Worm (Caenorhabditis elegans) whole organism, young adult: ENCODE results near the gene mlt-3.

Source experiments
- B0019.2 ChIP-seq: fragments of 200-800 bp; sonication (Bioruptor generic); conservative IDR thresholded peaks from 2 replicates; pipeline ENCODE4 v1.3.6; 2022; ENCODE audit warnings: missing genetic modification reagents, missing genetic modification characterization, missing compliant biosample characterization
- F10E7.11 ChIP-seq: sonication (generic microtip); optimal IDR thresholded peaks from 2 replicates; lab custom pipeline; 2017; ENCODE audit warnings: mild to moderate bottlenecking, missing genetic modification characterization, moderate library complexity, missing compliant biosample characterization
- F22D6.2 ChIP-seq: sonication (generic microtip); optimal IDR thresholded peaks from 2 replicates; lab custom pipeline; 2016; ENCODE audit warnings: mild to moderate bottlenecking, missing genetic modification characterization, missing compliant biosample characterization
- F23B12.7 ChIP-seq: sonication (generic microtip); optimal IDR thresholded peaks from 2 replicates; lab custom pipeline; 2017; ENCODE audit warnings: missing genetic modification characterization, mild to moderate bottlenecking, missing compliant biosample characterization, antibody characterized with exemption, moderate library complexity; ENCODE audit not compliant: insufficient read depth
- F39B2.1 ChIP-seq: fragments of 200-800 bp; sonication (Bioruptor generic); IDR thresholded peaks from 2 replicates; pipeline ENCODE4 v1.3.6; 2022; ENCODE audit warnings: missing genetic modification reagents, missing genetic modification characterization, missing compliant biosample characterization
- F49E8.2 ChIP-seq: sonication (generic microtip); optimal IDR thresholded peaks from 3 replicates; lab custom pipeline; 2017; ENCODE audit warnings: missing genetic modification characterization, mild to moderate bottlenecking, missing compliant biosample characterization, antibody characterized with exemption, moderate library complexity; ENCODE audit not compliant: insufficient read depth
- F52B5.7 ChIP-seq: sonication (generic microtip); optimal IDR thresholded peaks from 2 replicates; lab custom pipeline; 2016; ENCODE audit warnings: mild to moderate bottlenecking, missing genetic modification characterization, missing compliant biosample characterization
- F55B11.4 ChIP-seq: sonication (generic microtip); optimal IDR thresholded peaks from 2 replicates; lab custom pipeline; 2016; ENCODE audit warnings: missing compliant biosample characterization, missing genetic modification characterization, borderline replicate concordance; ENCODE audit not compliant: insufficient read depth
- F57A8.1 ChIP-seq: fragments of 200-800 bp; sonication (Bioruptor generic); optimal IDR thresholded peaks from 2 replicates; lab custom pipeline; 2018; ENCODE audit warnings: mild to moderate bottlenecking, missing genetic modification characterization, moderate library complexity, missing compliant biosample characterization
- K11D2.4 ChIP-seq: fragments of 200-800 bp; sonication (Bioruptor generic); IDR thresholded peaks from 2 replicates; pipeline ENCODE4 v1.3.6; 2022; ENCODE audit warnings: missing genetic modification reagents, missing genetic modification characterization, missing compliant biosample characterization
- Y67H2A.10 ChIP-seq: fragments of 200-800 bp; sonication (Bioruptor generic); conservative IDR thresholded peaks from 2 replicates; pipeline ENCODE4 v1.3.6; 2022; ENCODE audit warnings: missing genetic modification reagents, missing genetic modification characterization, missing compliant biosample characterization
- Y79H2A.3 ChIP-seq: fragments of 200-800 bp; sonication (Bioruptor generic); conservative IDR thresholded peaks from 2 replicates; pipeline ENCODE4 v1.3.6; 2022; ENCODE audit warnings: missing genetic modification reagents, missing genetic modification characterization, missing compliant biosample characterization
- Y95B8A.8 ChIP-seq: fragments of 200-800 bp; sonication (Bioruptor generic); IDR thresholded peaks from 2 replicates; pipeline ENCODE4 v1.3.6; 2022; ENCODE audit warnings: missing genetic modification reagents, missing genetic modification characterization, missing compliant biosample characterization
- ZK185.1 ChIP-seq: sonication (generic microtip); optimal IDR thresholded peaks from 2 replicates; lab custom pipeline; 2016; ENCODE audit warnings: mild to moderate bottlenecking, missing genetic modification characterization, missing compliant biosample characterization; ENCODE audit not compliant: poor library complexity, severe bottlenecking
- ama-1 ChIP-seq, 3 experiments: fragments of 150-350 bp in 1 of 3; sonication (generic microtip) in 2 of 3; optimal IDR thresholded peaks; 2 replicates each; lab custom pipeline; 2014 to 2018; ENCODE audit warnings: missing biosample characterization in 2 of 3, missing genetic modification characterization in 2 of 3, missing genetic modification reagents in 2 of 3
- aptf-2 ChIP-seq: fragments of 200-800 bp; sonication (Bioruptor generic); conservative IDR thresholded peaks from 2 replicates; pipeline ENCODE4 v1.3.6; 2022; ENCODE audit warnings: missing genetic modification reagents, missing genetic modification characterization, missing compliant biosample characterization
- athp-1 ChIP-seq: sonication (generic microtip); optimal IDR thresholded peaks from 2 replicates; lab custom pipeline; 2017; ENCODE audit warnings: mild to moderate bottlenecking, missing genetic modification characterization, missing compliant biosample characterization
- attf-5 ChIP-seq: fragments of 200-800 bp; sonication (Bioruptor generic); optimal IDR thresholded peaks from 2 replicates; lab custom pipeline; 2018; ENCODE audit warnings: mild to moderate bottlenecking, missing genetic modification characterization, missing compliant biosample characterization
- bed-1 ChIP-seq: fragments of 200-800 bp; sonication (Bioruptor generic); IDR thresholded peaks from 2 replicates; pipeline ENCODE4 v1.3.6; 2022; ENCODE audit warnings: missing genetic modification reagents, missing genetic modification characterization, missing compliant biosample characterization
- ceh-100 ChIP-seq: fragments of 200-800 bp; sonication (Bioruptor generic); IDR thresholded peaks from 2 replicates; pipeline ENCODE4 v1.3.6; 2022; ENCODE audit warnings: missing genetic modification reagents, missing genetic modification characterization, missing compliant biosample characterization
- dox-1 ChIP-seq: fragments of 200-800 bp; sonication (Bioruptor generic); IDR thresholded peaks from 2 replicates; pipeline ENCODE4 v1.3.6; 2022; ENCODE audit warnings: missing genetic modification reagents, missing genetic modification characterization, missing compliant biosample characterization
- egl-18 ChIP-seq: fragments of 200-800 bp; sonication (Bioruptor generic); IDR thresholded peaks from 2 replicates; pipeline ENCODE4 v1.3.6; 2022; ENCODE audit warnings: missing genetic modification reagents, missing genetic modification characterization, missing compliant biosample characterization
- egl-44 ChIP-seq: fragments of 200-800 bp; sonication (Bioruptor generic); IDR thresholded peaks from 2 replicates; pipeline ENCODE4 v1.3.6; 2022; ENCODE audit warnings: missing genetic modification reagents, missing genetic modification characterization, missing compliant biosample characterization
- ekl-4 ChIP-seq: fragments of 200-800 bp; sonication (Bioruptor generic); IDR thresholded peaks from 2 replicates; pipeline ENCODE4 v1.3.6; 2022; ENCODE audit warnings: missing genetic modification reagents, missing genetic modification characterization, missing compliant biosample characterization
- ets-4 ChIP-seq: fragments of 200-800 bp; sonication (Bioruptor generic); optimal IDR thresholded peaks from 2 replicates; lab custom pipeline; 2018; ENCODE audit warnings: mild to moderate bottlenecking, missing genetic modification characterization, missing compliant biosample characterization
- fkh-3 ChIP-seq: sonication (generic microtip); optimal IDR thresholded peaks from 2 replicates; lab custom pipeline; 2016; ENCODE audit warnings: mild to moderate bottlenecking, missing genetic modification characterization, missing compliant biosample characterization
- him-1 ChIP-seq: sonication (generic microtip); optimal IDR thresholded peaks from 2 replicates; lab custom pipeline; 2016; ENCODE audit warnings: missing genotype, missing genetic modification reagents, missing genetic modification characterization, missing compliant biosample characterization
- hmg-1.2 ChIP-seq: fragments of 200-800 bp; sonication (Bioruptor generic); IDR thresholded peaks from 2 replicates; pipeline ENCODE4 v1.3.6; 2022; ENCODE audit warnings: missing genetic modification reagents, missing genetic modification characterization, missing compliant biosample characterization
- lag-1 ChIP-seq: fragments of 200-800 bp; sonication (Bioruptor generic); IDR thresholded peaks from 2 replicates; pipeline ENCODE4 v1.3.6; 2022; ENCODE audit warnings: missing genetic modification reagents, missing genetic modification characterization, missing compliant biosample characterization
- let-607 ChIP-seq, 2 experiments: fragments of 200-800 bp in 1 of 2; sonication (Bioruptor generic) in 1 of 2; sonication (generic microtip) in 1 of 2; optimal IDR thresholded peaks; 2 replicates each; lab custom pipeline; 2016 to 2018; ENCODE audit warnings: mild to moderate bottlenecking in 2 of 2, missing compliant biosample characterization in 2 of 2, missing genetic modification characterization in 2 of 2, moderate library complexity in 2 of 2, missing genotype in 1 of 2
- madf-6 ChIP-seq: fragments of 200-800 bp; sonication (Bioruptor generic); IDR thresholded peaks from 2 replicates; pipeline ENCODE4 v1.3.6; 2022; ENCODE audit warnings: missing genetic modification reagents, missing genetic modification characterization, missing compliant biosample characterization
- nfya-1 ChIP-seq: sonication (generic microtip); optimal IDR thresholded peaks from 2 replicates; lab custom pipeline; 2017; ENCODE audit warnings: antibody characterized with exemption, missing compliant biosample characterization, missing genetic modification characterization, borderline replicate concordance; ENCODE audit not compliant: insufficient read depth
- nfyb-1 ChIP-seq: fragments of 200-800 bp; sonication (Bioruptor generic); IDR thresholded peaks from 2 replicates; pipeline ENCODE4 v1.3.6; 2022; ENCODE audit warnings: missing genetic modification reagents, missing genetic modification characterization, missing compliant biosample characterization
- nhr-90 ChIP-seq: sonication (generic microtip); optimal IDR thresholded peaks from 2 replicates; lab custom pipeline; 2016; ENCODE audit warnings: missing genotype, mild to moderate bottlenecking, missing genetic modification characterization, missing compliant biosample characterization
- pbrm-1 ChIP-seq: fragments of 200-800 bp; sonication (Bioruptor generic); IDR thresholded peaks from 2 replicates; pipeline ENCODE4 v1.3.6; 2022; ENCODE audit warnings: missing genetic modification reagents, missing genetic modification characterization, missing compliant biosample characterization
- pha-4 ChIP-seq: fragments of 150-350 bp; sonication (generic microtip); optimal IDR thresholded peaks from 2 replicates; lab custom pipeline; 2014; ENCODE audit warnings: missing biosample characterization, missing genetic modification reagents, missing genetic modification characterization
- repo-1 ChIP-seq: sonication (generic microtip); optimal IDR thresholded peaks from 2 replicates; lab custom pipeline; 2017; ENCODE audit warnings: mild to moderate bottlenecking, missing genetic modification characterization, missing compliant biosample characterization
- rpc-1 ChIP-seq, 2 experiments: fragments of 150-350 bp in 1 of 2; sonication (generic microtip) in 1 of 2; optimal IDR thresholded peaks; 2 replicates each; lab custom pipeline; 2014 to 2018; ENCODE audit warnings: missing biosample characterization in 1 of 2, missing genetic modification characterization in 1 of 2, missing genetic modification reagents in 1 of 2, missing genotype in 1 of 2
- snpc-4 ChIP-seq, 5 experiments: fragments of 150-350 bp in 1 of 5; sonication (generic microtip) in 4 of 5; optimal IDR thresholded peaks; 2 replicates each; lab custom pipeline; 2014 to 2018; ENCODE audit warnings: missing genetic modification characterization in 5 of 5, missing biosample characterization in 3 of 5, antibody characterized with exemption in 2 of 5, mild to moderate bottlenecking in 2 of 5, missing compliant biosample characterization in 2 of 5, missing genotype in 2 of 5, moderate library complexity in 2 of 5, missing genetic modification reagents in 1 of 5
- somi-1 ChIP-seq: fragments of 200-800 bp; sonication (Bioruptor generic); optimal IDR thresholded peaks from 2 replicates; lab custom pipeline; 2018; ENCODE audit warnings: mild to moderate bottlenecking, missing genetic modification characterization, missing compliant biosample characterization
- tlf-1 ChIP-seq: fragments of 200-800 bp; sonication (Bioruptor generic); optimal IDR thresholded peaks from 2 replicates; lab custom pipeline; 2018; ENCODE audit warnings: mild to moderate bottlenecking, missing genetic modification characterization, missing compliant biosample characterization
- unc-62 ChIP-seq: fragments of 150-350 bp; optimal IDR thresholded peaks from 2 replicates; lab custom pipeline; 2014; ENCODE audit warnings: missing biosample characterization, missing genetic modification reagents, missing genetic modification characterization
- zfh-2 ChIP-seq: fragments of 200-800 bp; sonication (Bioruptor generic); conservative IDR thresholded peaks from 2 replicates; pipeline ENCODE4 v1.3.6; 2022; ENCODE audit warnings: missing genetic modification reagents, missing genetic modification characterization, missing compliant biosample characterization
- zim-3 ChIP-seq: sonication (generic microtip); optimal IDR thresholded peaks from 2 replicates; lab custom pipeline; 2017; ENCODE audit warnings: mild to moderate bottlenecking, missing genetic modification characterization, moderate library complexity, missing compliant biosample characterization
- ztf-18 ChIP-seq: sonication (generic microtip); optimal IDR thresholded peaks from 2 replicates; lab custom pipeline; 2016; ENCODE audit warnings: missing genotype, mild to moderate bottlenecking, missing genetic modification characterization, missing compliant biosample characterization
- ztf-25 ChIP-seq: fragments of 200-800 bp; sonication (Bioruptor generic); IDR thresholded peaks from 2 replicates; pipeline ENCODE4 v1.3.6; 2022; ENCODE audit warnings: missing genetic modification reagents, missing genetic modification characterization, missing compliant biosample characterization

The mlt-3 gene

ce11 chrIV:12207873-12208272 is 19.0 kb downstream of the mlt-3 start (continued):
- TF ChIP-seq zim-3 (tag; lab: Kevin White, UChicago) (no peak), bed-1 (GFP tag; lab: Robert Waterston, UW) (no peak), lag-1 (no peak), madf-6 (0 out of 2 replicates have a peak, but pooled peaks have one; percentile 25), K11D2.4 (GFP tag; lab: Robert Waterston, UW) (no peak), Y95B8A.8 (GFP tag; lab: Robert Waterston, UW) (no peak), F22D6.2 (tag; lab: Kevin White, UChicago) (no peak), egl-18 (GFP tag; lab: Robert Waterston, UW) (no peak), F57A8.1 (GFP tag; lab: Kevin White, UChicago) (no peak), snpc-4 (GFP tag; optimal IDR thresholded peaks at IDR 0.05; lab: Kevin White, UChicago) (no peak), snpc-4 (tag; optimal IDR thresholded peaks at IDR 0.05; lab: Kevin White, UChicago) (peak in 1 of 4 experiments; percentile 6), F52B5.7 (no peak), him-1 (tag; lab: Kevin White, UChicago) (peak; percentile 73), rpc-1 (optimal IDR thresholded peaks at IDR 0.05; lab: Kevin White, UChicago) (no peak), rpc-1 (tag; optimal IDR thresholded peaks at IDR 0.05; lab: Kevin White, UChicago) (no peak), zfh-2 (GFP tag; lab: Robert Waterston, UW) (no peak), nfya-1 (tag; lab: Kevin White, UChicago) (no peak), pha-4 (tag; lab: Kevin White, UChicago) (peak; percentile 16), nhr-90 (tag; lab: Kevin White, UChicago) (no peak), B0019.2 (GFP tag; lab: Robert Waterston, UW) (no peak), ZK185.1 (tag; lab: Kevin White, UChicago) (no peak), Y67H2A.10 (no peak), tlf-1 (GFP tag; lab: Kevin White, UChicago) (no peak), ama-1 (optimal IDR thresholded peaks at IDR 0.05; lab: Kevin White, UChicago) (no peak), ama-1 (GFP tag; optimal IDR thresholded peaks at IDR 0.05; lab: Kevin White, UChicago) (peak; percentile 4 to 43), pbrm-1 (GFP tag; lab: Robert Waterston, UW) (no peak), let-607 (tag; optimal IDR thresholded peaks at IDR 0.05; lab: Kevin White, UChicago) (peak in 1 of 2 experiments; percentile 0), repo-1 (no peak), hmg-1.2 (GFP tag; lab: Robert Waterston, UW) (peak; percentile 21; the same call in 1 of the 2 replicates), fkh-3 (no peak), F23B12.7 (tag; lab: Kevin White, UChicago) (no peak), ets-4 (peak; percentile 14), F39B2.1 (GFP tag; lab: Robert Waterston, UW) (no peak), aptf-2 (no peak), ceh-100 (no peak), dox-1 (no peak), attf-5 (GFP tag; lab: Kevin White, UChicago) (no peak), ekl-4 (0 out of 2 replicates have a peak, but pooled peaks have one; percentile 26), ztf-18 (tag; lab: Kevin White, UChicago) (no peak), somi-1 (no peak), egl-44 (GFP tag; lab: Robert Waterston, UW) (no peak), ztf-25 (GFP tag; lab: Robert Waterston, UW) (no peak), Y79H2A.3 (GFP tag; lab: Robert Waterston, UW) (peak; percentile 24; the same call in 1 of the 2 replicates), unc-62 (GFP tag; lab: Kevin White, UChicago) (no peak), F55B11.4 (no peak), athp-1 (tag; lab: Kevin White, UChicago) (no peak), nfyb-1 (GFP tag; lab: Robert Waterston, UW) (0 out of 2 replicates have a peak, but pooled peaks have one; percentile 49), F49E8.2 (peak; percentile 33), F10E7.11 (tag; lab: Kevin White, UChicago) (no peak)
